Fruit fly (Drosophila melanogaster) whole organism, prepupa: ENCODE data around the gene CG14770.

Source experiments
- Blimp-1 ChIP-seq: fragments of 200-800 bp; sonication (Bioruptor generic); optimal IDR thresholded peaks from 3 replicates; lab custom pipeline; 2017; ENCODE audit warnings: missing biosample characterization, missing genetic modification characterization, mild to moderate bottlenecking, moderate library complexity, missing genetic modification reagents
- CG10631 ChIP-seq: fragments of 200-800 bp; sonication (Bioruptor generic); optimal IDR thresholded peaks from 2 replicates; lab custom pipeline; 2016; ENCODE audit warnings: missing biosample characterization, missing genetic modification characterization
- CG15336 ChIP-seq: fragments of 200-800 bp; sonication (Bioruptor generic); IDR thresholded peaks from 2 replicates; pipeline ENCODE4 v1.3.6; 2022; ENCODE audit warnings: missing biosample characterization, missing genetic modification characterization
- CG6163 ChIP-seq: fragments of 200-800 bp; sonication (Bioruptor generic); IDR thresholded peaks from 3 replicates; pipeline ENCODE4 v1.3.6; 2022; ENCODE audit warnings: missing biosample characterization, missing genetic modification characterization
- Ets21C ChIP-seq: fragments of 200-800 bp; sonication (Bioruptor generic); optimal IDR thresholded peaks from 3 replicates; lab custom pipeline; 2016; ENCODE audit warnings: missing biosample characterization, missing genetic modification characterization
- Hr39 ChIP-seq: fragments of 200-800 bp; sonication (Bioruptor generic); optimal IDR thresholded peaks from 2 replicates; lab custom pipeline; 2016; ENCODE audit warnings: missing biosample characterization, missing genetic modification characterization
- Hr4 ChIP-seq: fragments of 200-800 bp; sonication (Bioruptor generic); optimal IDR thresholded peaks from 3 replicates; lab custom pipeline; 2016; ENCODE audit warnings: missing biosample characterization, missing genetic modification characterization
- Lpt ChIP-seq: fragments of 200-800 bp; sonication (Bioruptor generic); optimal IDR thresholded peaks from 3 replicates; lab custom pipeline; 2016; ENCODE audit warnings: missing biosample characterization, missing genetic modification characterization
- dsx ChIP-seq: fragments of 200-800 bp; optimal IDR thresholded peaks from 3 replicates; lab custom pipeline; 2019; ENCODE audit warnings: missing biosample characterization, mild to moderate bottlenecking, missing genetic modification characterization, moderate library complexity; ENCODE audit not compliant: poor library complexity, severe bottlenecking
- pdm3 ChIP-seq: fragments of 200-800 bp; sonication (Bioruptor generic); optimal IDR thresholded peaks from 3 replicates; lab custom pipeline; 2016; ENCODE audit warnings: missing biosample characterization, missing genetic modification characterization

dm6 chrX:1381413-1381991 lies 12.5 kb downstream of the CG14770 start:
- no peak for TF ChIP-seq CG15336 (GFP tag; lab: Robert Waterston, UW)
- no peak for TF ChIP-seq dsx (GFP tag; lab: Kevin White, UChicago)
- no peak for TF ChIP-seq Hr4 (GFP tag; lab: Kevin White, UChicago)
- no peak for TF ChIP-seq CG10631 (GFP tag; lab: Kevin White, UChicago)
- TF ChIP-seq Ets21C (GFP tag; lab: Kevin White, UChicago): no peak
- TF ChIP-seq Hr39 (GFP tag; lab: Kevin White, UChicago): no peak
- TF ChIP-seq Blimp-1 (GFP tag; lab: Kevin White, UChicago): no peak
- TF ChIP-seq Lpt (GFP tag; lab: Kevin White, UChicago): no peak
- no peak for TF ChIP-seq pdm3
- no peak for TF ChIP-seq CG6163 (GFP tag; lab: Robert Waterston, UW)
